Worm (Caenorhabditis elegans): ENCODE measurements around the gene trul-1.

The trul-1 gene

ce11 chrII:321183-321582 lies 38.8 kb upstream of the trul-1 start:
- no peak for TF ChIP-seq unc-55 (GFP tag; optimal IDR thresholded peaks at IDR 0.05)
- no peak for TF ChIP-seq unc-86 (tag; optimal IDR thresholded peaks at IDR 0.05)
- TF ChIP-seq T23F11.4 (GFP tag; optimal IDR thresholded peaks at IDR 0.05): no peak
- no peak for TF ChIP-seq pax-1 (tag; optimal IDR thresholded peaks at IDR 0.05)
- TF ChIP-seq che-1 (tag; optimal IDR thresholded peaks at IDR 0.05): no peak
- no peak for TF ChIP-seq elt-4 (tag; optimal IDR thresholded peaks at IDR 0.05)
- TF ChIP-seq C38D4.7 (GFP tag; optimal IDR thresholded peaks at IDR 0.05): no peak

- TF ChIP-seq mec-3 (tag; optimal IDR thresholded peaks at IDR 0.05; ENCODE audit: borderline replicate concordance) (no peak), tbx-2 (tag; optimal IDR thresholded peaks at IDR 0.05) (no peak), pha-4 (tag; optimal IDR thresholded peaks at IDR 0.05) (no peak), hlh-13 (GFP tag; optimal IDR thresholded peaks at IDR 0.05) (no peak), C08G9.2 (tag; optimal IDR thresholded peaks at IDR 0.05) (no peak), zip-5 (tag; optimal IDR thresholded peaks at IDR 0.05) (no peak), T23F11.4 (GFP tag; optimal IDR thresholded peaks at IDR 0.05) (no peak), ama-1 (optimal IDR thresholded peaks at IDR 0.05) (no peak), ceh-45 (GFP tag; IDR thresholded peaks at IDR 0.05) (no peak), pros-1 (tag; optimal IDR thresholded peaks at IDR 0.05) (no peak), K02D7.2 (tag; optimal IDR thresholded peaks at IDR 0.05) (no peak)
Observed at ce11 chrII:320783-321182, 38.4 kb upstream of the trul-1 start.

ce11 chrII:319459-319858 lies 37.1 kb upstream of the trul-1 start, which contains the start of gene far-7:
far-7 (plus strand) TSS chrII:319789.
- TF ChIP-seq ceh-31 (tag; optimal IDR thresholded peaks at IDR 0.05) (no peak), hlh-13 (GFP tag; optimal IDR thresholded peaks at IDR 0.05) (no peak), ceh-19 (GFP tag; optimal IDR thresholded peaks at IDR 0.05) (no peak), zip-5 (tag; optimal IDR thresholded peaks at IDR 0.05) (no peak), dve-1 (tag; optimal IDR thresholded peaks at IDR 0.05) (no peak), ceh-24 (tag; optimal IDR thresholded peaks at IDR 0.05) (no peak), K09A11.1 (tag; optimal IDR thresholded peaks at IDR 0.05; ENCODE audit: insufficient read depth) (no peak), hlh-30 (tag; optimal IDR thresholded peaks at IDR 0.05; ENCODE audit: insufficient read depth) (no peak), rnt-1 (tag; optimal IDR thresholded peaks at IDR 0.05) (no peak), K02D7.2 (tag; optimal IDR thresholded peaks at IDR 0.05) (no peak), ceh-22 (tag; optimal IDR thresholded peaks at IDR 0.05) (no peak), sox-2 (GFP tag; IDR thresholded peaks at IDR 0.05) (no peak), pha-2 (tag; optimal IDR thresholded peaks at IDR 0.05) (no peak), ttx-3 (tag; optimal IDR thresholded peaks at IDR 0.05) (no peak), nhr-11 (tag; optimal IDR thresholded peaks at IDR 0.05) (no peak), C08G9.2 (tag; optimal IDR thresholded peaks at IDR 0.05) (no peak), ceh-2 (tag; optimal IDR thresholded peaks at IDR 0.05) (no peak), elt-4 (tag; optimal IDR thresholded peaks at IDR 0.05) (no peak), ref-2 (tag; optimal IDR thresholded peaks at IDR 0.05) (no peak)

DNA sequence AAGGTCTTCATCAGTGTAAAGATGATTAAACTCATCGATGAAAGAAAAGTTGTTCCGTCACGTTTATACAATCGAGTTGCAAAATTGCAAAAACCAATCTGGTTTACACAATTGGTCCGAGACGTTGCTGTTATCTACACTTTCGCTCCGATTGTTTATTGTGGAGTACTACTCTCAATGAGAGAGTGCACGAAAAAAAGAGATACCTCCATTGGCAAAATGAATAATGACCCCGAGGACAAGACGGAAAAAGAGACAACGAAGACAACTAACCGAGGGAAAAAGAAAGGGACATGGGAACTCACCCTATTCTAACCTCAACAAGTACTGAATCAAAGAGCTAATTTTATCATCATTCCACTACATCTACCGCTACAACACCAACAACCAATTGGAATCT lies 31.2 kb upstream of the trul-1 start:
- TF ChIP-seq unc-55 (GFP tag; optimal IDR thresholded peaks at IDR 0.05) (peak; percentile 65), ref-2 (tag; optimal IDR thresholded peaks at IDR 0.05) (peak; percentile 18), pat-9 (tag; optimal IDR thresholded peaks at IDR 0.05) (no peak), elt-2 (tag; optimal IDR thresholded peaks at IDR 0.05) (peak; percentile 66), ceh-34 (tag; optimal IDR thresholded peaks at IDR 0.05) (no peak), ceh-22 (tag; optimal IDR thresholded peaks at IDR 0.05) (no peak), ama-1 (optimal IDR thresholded peaks at IDR 0.05) (no peak), rnt-1 (tag; optimal IDR thresholded peaks at IDR 0.05) (peak; percentile 15)

DNA sequence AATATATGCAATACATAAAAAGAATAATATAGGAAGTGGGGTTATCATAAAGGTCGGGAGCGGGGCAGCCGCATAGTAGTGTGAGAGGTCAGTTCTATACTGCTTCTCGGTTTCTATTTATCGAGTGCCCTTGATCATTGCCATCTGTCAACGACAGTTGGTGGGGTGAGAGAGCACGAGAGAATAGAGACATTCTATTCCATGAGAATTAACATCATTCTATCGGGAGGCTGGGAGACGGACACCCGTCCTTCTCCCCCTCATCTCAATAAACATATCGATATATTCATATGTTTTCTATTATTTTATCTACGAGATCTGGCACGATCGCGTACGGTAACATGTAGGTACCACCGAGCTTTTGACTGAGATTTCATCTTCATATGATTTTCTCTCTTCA lies 29.7 kb upstream of the trul-1 start, which contains the start of gene mps-2:
Gene mps-2 (minus strand): TSS at position 101 of the 400 bp plus-strand sequence.
- TF ChIP-seq unc-55 (GFP tag; optimal IDR thresholded peaks at IDR 0.05): peak; percentile 9

All from whole organism, late embryonic.